Worm (Caenorhabditis elegans): ENCODE measurements around the gene dpy-11.

Gene dpy-11

ce11 chrV:6517305-6518224 lies 2.5 kb upstream of the dpy-11 start:
- TF ChIP-seq jun-1 (tag; optimal IDR thresholded peaks at IDR 0.05), result no peak
- 0 out of 2 replicates have a peak, but pooled peaks have one; percentile 21 for TF ChIP-seq ctbp-1 (GFP tag; IDR thresholded peaks at IDR 0.05)
- TF ChIP-seq hlh-30 (tag; optimal IDR thresholded peaks at IDR 0.05; ENCODE audit: insufficient read depth), result peak; percentile 93
- no peak for TF ChIP-seq dmd-9 (GFP tag; IDR thresholded peaks at IDR 0.05)
- no peak for TF ChIP-seq R02D3.7 (tag; optimal IDR thresholded peaks at IDR 0.05)
- peak; percentile 90 for TF ChIP-seq nhr-25 (tag; optimal IDR thresholded peaks at IDR 0.05; ENCODE audit: borderline replicate concordance, insufficient read depth)
- peak; percentile 40 for TF ChIP-seq dmd-6 (GFP tag; IDR thresholded peaks at IDR 0.05)
- TF ChIP-seq mxl-3 (GFP tag; optimal IDR thresholded peaks at IDR 0.05), result peak; percentile 47
- TF ChIP-seq nhr-48 (tag; optimal IDR thresholded peaks at IDR 0.05), result peak; percentile 35
- no peak for TF ChIP-seq dmd-8 (GFP tag; IDR thresholded peaks at IDR 0.05)
- TF ChIP-seq duxl-1 (tag; optimal IDR thresholded peaks at IDR 0.05; ENCODE audit: poor library complexity), result no peak
- TF ChIP-seq nhr-28 (tag; optimal IDR thresholded peaks at IDR 0.05), result peak; percentile 38
- peak; percentile 81 for TF ChIP-seq dve-1 (tag; optimal IDR thresholded peaks at IDR 0.05; ENCODE audit: insufficient read depth)
- TF ChIP-seq unc-62 (GFP tag; optimal IDR thresholded peaks at IDR 0.05 in 1 of 2), result peak in 1 of 2 experiments; percentile 98
- TF ChIP-seq unc-62 (tag; optimal IDR thresholded peaks at IDR 0.05), result no peak
- TF ChIP-seq nhr-102 (tag; optimal IDR thresholded peaks at IDR 0.05), result no peak
- TF ChIP-seq lin-1 (GFP tag; IDR thresholded peaks at IDR 0.05), result no peak
- TF ChIP-seq mep-1 (tag; optimal IDR thresholded peaks at IDR 0.05), result peak; percentile 81
- TF ChIP-seq hif-1 (tag; optimal IDR thresholded peaks at IDR 0.05), result peak; percentile 85 to 99
- peak; percentile 88 for TF ChIP-seq ama-1 (optimal IDR thresholded peaks at IDR 0.05)
- peak; percentile 99 for TF ChIP-seq aha-1 (tag)
- TF ChIP-seq egl-27 (tag; optimal IDR thresholded peaks at IDR 0.05), result no peak
- peak; percentile 64 for TF ChIP-seq nhr-6 (tag; optimal IDR thresholded peaks at IDR 0.05)
- TF ChIP-seq php-3 (GFP tag; IDR thresholded peaks at IDR 0.05), result 0 out of 2 replicates have a peak, but pooled peaks have one; percentile 18
- TF ChIP-seq lsy-2 (tag; optimal IDR thresholded peaks at IDR 0.05), result peak in 1 of 2 experiments; percentile 68
- no peak for TF ChIP-seq fos-1 (tag; optimal IDR thresholded peaks at IDR 0.05)
- peak; percentile 47 for TF ChIP-seq cey-2 (tag; optimal IDR thresholded peaks at IDR 0.05; ENCODE audit: borderline replicate concordance, insufficient read depth)
- TF ChIP-seq mdl-1 (tag; optimal IDR thresholded peaks at IDR 0.05), result peak in 1 of 2 experiments; percentile 63
- TF ChIP-seq lin-39 (tag; optimal IDR thresholded peaks at IDR 0.05), result no peak
- no peak for TF ChIP-seq nhr-111 (GFP tag; optimal IDR thresholded peaks at IDR 0.05)
- no peak for TF ChIP-seq snpc-4 (tag; optimal IDR thresholded peaks at IDR 0.05)
- TF ChIP-seq madf-5 (GFP tag; IDR thresholded peaks at IDR 0.05), result no peak
- peak; percentile 56; the same call in 1 of the 2 replicates for TF ChIP-seq ceh-20 (GFP tag; IDR thresholded peaks at IDR 0.05)
- TF ChIP-seq lin-13 (GFP tag; optimal IDR thresholded peaks at IDR 0.05), result peak; percentile 8
- no peak for TF ChIP-seq daf-16 (GFP tag; optimal IDR thresholded peaks at IDR 0.05)
- TF ChIP-seq daf-16 (tag; optimal IDR thresholded peaks at IDR 0.05), result peak; percentile 10
- no peak for TF ChIP-seq aly-2 (tag; optimal IDR thresholded peaks at IDR 0.05)
- TF ChIP-seq hlh-11 (tag; optimal IDR thresholded peaks at IDR 0.05), result peak; percentile 56

Data from whole organism, L4 larva.